Worm (Caenorhabditis elegans): ENCODE measurements around the gene spp-9.

ce11 chrX:11477748-11478147 lies 9.8 kb upstream of the spp-9 start:
- no peak for TF ChIP-seq nhr-76 (tag; optimal IDR thresholded peaks at IDR 0.05)
- no peak for TF ChIP-seq dpl-1 (GFP tag; optimal IDR thresholded peaks at IDR 0.05)
- no peak for TF ChIP-seq blmp-1 (tag; optimal IDR thresholded peaks at IDR 0.05)
- no peak for TF ChIP-seq lin-13 (GFP tag; optimal IDR thresholded peaks at IDR 0.05)
- TF ChIP-seq pag-3 (tag; optimal IDR thresholded peaks at IDR 0.05; ENCODE audit: borderline replicate concordance, insufficient read depth): no peak
- no peak for TF ChIP-seq unc-62 (GFP tag; optimal IDR thresholded peaks at IDR 0.05)
- TF ChIP-seq nhr-237 (tag; optimal IDR thresholded peaks at IDR 0.05): no peak
- TF ChIP-seq nhr-47 (tag; optimal IDR thresholded peaks at IDR 0.05): no peak
- no peak for TF ChIP-seq nhr-28 (tag; optimal IDR thresholded peaks at IDR 0.05)
- TF ChIP-seq ztf-4 (tag; optimal IDR thresholded peaks at IDR 0.05): no peak
- no peak for TF ChIP-seq rnt-1 (tag; optimal IDR thresholded peaks at IDR 0.05)
- TF ChIP-seq ceh-82 (tag; optimal IDR thresholded peaks at IDR 0.05): no peak
- TF ChIP-seq lin-15B (tag; optimal IDR thresholded peaks at IDR 0.05): no peak
- no peak for TF ChIP-seq nhr-84 (tag; optimal IDR thresholded peaks at IDR 0.05)
